Fruit fly (Drosophila melanogaster) whole organism, embryonic: ENCODE results near the gene CG15422.

Source experiments
- Awh ChIP-seq: fragments of 200-800 bp; sonication (Bioruptor generic); IDR thresholded peaks from 2 replicates; pipeline ENCODE4, ENCODE4 v1.3.6; 2022; ENCODE audit warnings: missing biosample characterization, missing genetic modification characterization
- C15 ChIP-seq: fragments of 200-800 bp; sonication (Bioruptor generic); IDR thresholded peaks from 3 replicates; pipeline ENCODE4 v1.3.6; 2022; ENCODE audit warnings: missing biosample characterization, missing genetic modification characterization
- CG10147 ChIP-seq: fragments of 200-800 bp; sonication (Bioruptor generic); optimal IDR thresholded peaks from 2 replicates; lab custom pipeline; 2019; ENCODE audit warnings: missing biosample characterization, mild to moderate bottlenecking, missing genetic modification characterization, moderate library complexity
- CG10209 ChIP-seq: fragments of 200-800 bp; sonication (Bioruptor generic); optimal IDR thresholded peaks from 3 replicates; lab custom pipeline; 2017; ENCODE audit warnings: missing biosample characterization, mild to moderate bottlenecking, missing genetic modification characterization, missing genetic modification reagents
- CG10274 ChIP-seq: fragments of 200-800 bp; sonication (Bioruptor generic); optimal IDR thresholded peaks from 3 replicates; lab custom pipeline; 2017; ENCODE audit warnings: missing biosample characterization, mild to moderate bottlenecking, missing genetic modification characterization
- CG11247 ChIP-seq: fragments of 200-800 bp; sonication (Bioruptor generic); IDR thresholded peaks from 2 replicates; pipeline ENCODE4 v1.3.6; 2022; ENCODE audit warnings: missing biosample characterization, missing genetic modification characterization
- CG11456 ChIP-seq: fragments of 200-800 bp; sonication (Bioruptor generic); IDR thresholded peaks from 3 replicates; pipeline ENCODE4 v1.3.6; 2022; ENCODE audit warnings: missing biosample characterization, missing genetic modification characterization
- CG11696 ChIP-seq: fragments of 200-800 bp; sonication (Bioruptor generic); IDR thresholded peaks from 2 replicates; pipeline ENCODE4 v1.3.6; 2022; ENCODE audit warnings: missing biosample characterization, missing genetic modification characterization
- CG11723 ChIP-seq: fragments of 200-800 bp; sonication (Bioruptor generic); optimal IDR thresholded peaks from 2 replicates; lab custom pipeline; 2017; ENCODE audit warnings: missing biosample characterization, mild to moderate bottlenecking, missing genetic modification characterization
- CG12769 ChIP-seq: fragments of 200-800 bp; sonication (Bioruptor generic); optimal IDR thresholded peaks from 2 replicates; lab custom pipeline; 2019; ENCODE audit warnings: missing biosample characterization, mild to moderate bottlenecking, missing genetic modification characterization, moderate library complexity
- CG14441 ChIP-seq: fragments of 200-800 bp; sonication (Bioruptor generic); IDR thresholded peaks from 2 replicates; pipeline ENCODE4 v1.3.6; 2022; ENCODE audit warnings: missing biosample characterization, missing genetic modification characterization
- CG14710 ChIP-seq: fragments of 200-800 bp; sonication (Bioruptor generic); optimal IDR thresholded peaks from 3 replicates; lab custom pipeline; 2019; ENCODE audit warnings: missing biosample characterization, mild to moderate bottlenecking, missing genetic modification characterization, moderate library complexity
- CG14860 ChIP-seq: fragments of 200-800 bp; sonication (Bioruptor generic); IDR thresholded peaks from 3 replicates; pipeline ENCODE4 v1.3.6; 2022; ENCODE audit warnings: missing biosample characterization, missing genetic modification characterization; ENCODE audit not compliant: partially characterized antibody
- CG17361 ChIP-seq: fragments of 200-800 bp; sonication (Bioruptor generic); IDR thresholded peaks from 3 replicates; pipeline ENCODE4 v1.3.6; 2022; ENCODE audit warnings: missing biosample characterization, missing genetic modification characterization
- CG17912 ChIP-seq: fragments of 200-800 bp; sonication (Bioruptor generic); optimal IDR thresholded peaks from 2 replicates; lab custom pipeline; 2018; ENCODE audit warnings: missing biosample characterization, mild to moderate bottlenecking, missing genetic modification characterization
- CG18599 ChIP-seq: fragments of 200-800 bp; sonication (Bioruptor generic); optimal IDR thresholded peaks from 3 replicates; lab custom pipeline; 2017; ENCODE audit warnings: missing biosample characterization, missing genetic modification characterization, mild to moderate bottlenecking, moderate library complexity, missing genetic modification reagents
- CG2678 ChIP-seq: fragments of 200-800 bp; sonication (Bioruptor generic); optimal IDR thresholded peaks from 3 replicates; lab custom pipeline; 2019; ENCODE audit warnings: missing biosample characterization, mild to moderate bottlenecking, missing genetic modification characterization, moderate library complexity
- CG30403 ChIP-seq: fragments of 200-800 bp; sonication (Bioruptor generic); optimal IDR thresholded peaks from 3 replicates; lab custom pipeline; 2016; ENCODE audit warnings: missing biosample characterization, missing genetic modification characterization
- CG3163 ChIP-seq: fragments of 200-800 bp; sonication (Bioruptor generic); optimal IDR thresholded peaks from 3 replicates; lab custom pipeline; 2016; ENCODE audit warnings: missing biosample characterization, missing genetic modification characterization
- CG3726 ChIP-seq: fragments of 200-800 bp; sonication (Bioruptor generic); IDR thresholded peaks from 3 replicates; pipeline ENCODE4, ENCODE4 v1.3.6; 2022; ENCODE audit warnings: missing biosample characterization, missing genetic modification characterization
- CG4707 ChIP-seq: fragments of 200-800 bp; sonication (Bioruptor generic); optimal IDR thresholded peaks from 2 replicates; lab custom pipeline; 2018; ENCODE audit warnings: missing biosample characterization, mild to moderate bottlenecking, missing genetic modification characterization, moderate library complexity
- CG6175 ChIP-seq: fragments of 200-800 bp; sonication (Bioruptor generic); IDR thresholded peaks from 3 replicates; pipeline ENCODE4 v1.3.6; 2022; ENCODE audit warnings: missing biosample characterization, missing genetic modification characterization
- CG7357 ChIP-seq: fragments of 200-800 bp; sonication (Bioruptor generic); IDR thresholded peaks from 3 replicates; pipeline ENCODE4 v1.3.6; 2022; ENCODE audit warnings: missing biosample characterization, missing genetic modification characterization
- CG8089 ChIP-seq: fragments of 200-800 bp; sonication (Bioruptor generic); optimal IDR thresholded peaks from 3 replicates; lab custom pipeline; 2016; ENCODE audit warnings: missing biosample characterization, missing genetic modification characterization
- CG8388 ChIP-seq: fragments of 200-800 bp; sonication (Bioruptor generic); optimal IDR thresholded peaks from 2 replicates; lab custom pipeline; 2019; ENCODE audit warnings: missing biosample characterization, mild to moderate bottlenecking, missing genetic modification characterization, moderate library complexity
- CG8478 ChIP-seq: fragments of >200 bp; optimal IDR thresholded peaks from 2 replicates; lab custom pipeline; 2018
- CG8924 ChIP-seq: fragments of 200-800 bp; optimal IDR thresholded peaks from 3 replicates; lab custom pipeline; 2019; ENCODE audit warnings: missing biosample characterization, mild to moderate bottlenecking, missing genetic modification characterization, moderate library complexity
- CG9437 ChIP-seq: fragments of 200-800 bp; sonication (Bioruptor generic); optimal IDR thresholded peaks from 2 replicates; lab custom pipeline; 2018; ENCODE audit warnings: missing biosample characterization, mild to moderate bottlenecking, missing genetic modification characterization
- CG9932 ChIP-seq: fragments of 200-800 bp; sonication (Bioruptor generic); IDR thresholded peaks from 2 replicates; pipeline ENCODE4 v1.3.6; 2022; ENCODE audit warnings: missing biosample characterization, missing genetic modification characterization
- Ets97D ChIP-seq: fragments of 200-800 bp; sonication (Bioruptor generic); optimal IDR thresholded peaks from 3 replicates; lab custom pipeline; 2016; ENCODE audit warnings: missing biosample characterization, missing genetic modification characterization
- GATAe ChIP-seq: fragments of 200-800 bp; sonication (Bioruptor generic); conservative IDR thresholded peaks from 2 replicates; pipeline ENCODE4 v1.3.6; 2022; ENCODE audit warnings: missing biosample characterization, missing genetic modification characterization
- HmgD ChIP-seq: fragments of 200-800 bp; sonication (Bioruptor generic); optimal IDR thresholded peaks from 3 replicates; lab custom pipeline; 2016; ENCODE audit warnings: missing biosample characterization, missing genetic modification characterization
- MESR4 ChIP-seq: fragments of 200-800 bp; sonication (Bioruptor generic); optimal IDR thresholded peaks from 2 replicates; lab custom pipeline; 2018; ENCODE audit warnings: missing biosample characterization, mild to moderate bottlenecking, missing genetic modification characterization, moderate library complexity
- Nf-YA ChIP-seq: fragments of 200-800 bp; sonication (Bioruptor generic); IDR thresholded peaks from 2 replicates; pipeline ENCODE4 v1.3.6; 2022; ENCODE audit warnings: missing biosample characterization, missing genetic modification characterization
- Pdp1 ChIP-seq, 2 experiments: fragments of 200-800 bp; sonication (Bioruptor generic); optimal IDR thresholded peaks; 3 replicates each; lab custom pipeline; 2016; ENCODE audit warnings: missing biosample characterization in 2 of 2, missing genetic modification characterization in 2 of 2, mild to moderate bottlenecking in 1 of 2, moderate library complexity in 1 of 2
- Sry-β ChIP-seq: fragments of 200-800 bp; sonication (Bioruptor generic); optimal IDR thresholded peaks from 2 replicates; lab custom pipeline; 2018; ENCODE audit warnings: missing biosample characterization, mild to moderate bottlenecking, missing genetic modification characterization, moderate library complexity
- Xrp1 ChIP-seq: fragments of 200-800 bp; sonication (Bioruptor generic); IDR thresholded peaks from 2 replicates; pipeline ENCODE4 v1.3.6; 2022; ENCODE audit warnings: missing biosample characterization, missing genetic modification characterization
- al ChIP-seq: fragments of 200-800 bp; sonication (Bioruptor generic); IDR thresholded peaks from 2 replicates; pipeline ENCODE4 v1.3.6; 2022; ENCODE audit warnings: missing biosample characterization, missing genetic modification characterization
- bab2 ChIP-seq: fragments of 200-800 bp; sonication (Bioruptor generic); optimal IDR thresholded peaks from 2 replicates; lab custom pipeline; 2016; ENCODE audit warnings: missing biosample characterization, missing genetic modification characterization
- crol ChIP-seq: fragments of 200-800 bp; sonication (Bioruptor generic); IDR thresholded peaks from 2 replicates; pipeline ENCODE4 v1.3.6; 2022; ENCODE audit warnings: missing biosample characterization, missing genetic modification characterization
- dimm ChIP-seq: fragments of 200-800 bp; sonication (Bioruptor generic); IDR thresholded peaks from 2 replicates; pipeline ENCODE4 v1.3.6; 2022; ENCODE audit warnings: missing biosample characterization, missing genetic modification characterization
- ems ChIP-seq: fragments of 200-800 bp; sonication (Bioruptor generic); optimal IDR thresholded peaks from 3 replicates; lab custom pipeline; 2016; ENCODE audit warnings: missing biosample characterization, missing genetic modification characterization
- maf-S ChIP-seq: fragments of 200-800 bp; sonication (Bioruptor generic); optimal IDR thresholded peaks from 2 replicates; lab custom pipeline; 2016; ENCODE audit warnings: missing biosample characterization, missing genetic modification characterization
- odd ChIP-seq: fragments of 200-800 bp; sonication (Bioruptor generic); optimal IDR thresholded peaks from 2 replicates; lab custom pipeline; 2017; ENCODE audit warnings: missing biosample characterization, mild to moderate bottlenecking, missing genetic modification characterization
- otp ChIP-seq: fragments of 200-800 bp; sonication (Bioruptor generic); IDR thresholded peaks from 3 replicates; pipeline ENCODE4, ENCODE4 v1.3.6; 2022; ENCODE audit warnings: missing biosample characterization, missing genetic modification characterization
- pzg ChIP-seq: fragments of 200-800 bp; sonication (Bioruptor generic); optimal IDR thresholded peaks from 3 replicates; lab custom pipeline; 2018; ENCODE audit warnings: missing biosample characterization, mild to moderate bottlenecking, missing genetic modification characterization, moderate library complexity
- seq ChIP-seq: fragments of 200-800 bp; sonication (Bioruptor generic); IDR thresholded peaks from 2 replicates; pipeline ENCODE4 v1.3.6; 2022; ENCODE audit warnings: missing biosample characterization, missing genetic modification characterization
- stc ChIP-seq: fragments of 200-800 bp; sonication (Bioruptor generic); IDR thresholded peaks from 2 replicates; pipeline ENCODE4 v1.3.6; 2022; ENCODE audit warnings: missing biosample characterization, missing genetic modification characterization
- tio ChIP-seq: fragments of 200-800 bp; sonication (Bioruptor generic); optimal IDR thresholded peaks from 2 replicates; lab custom pipeline; 2017; ENCODE audit warnings: missing biosample characterization, missing genetic modification characterization, inconsistent platforms
- vvl ChIP-seq: fragments of 200-800 bp; sonication (Bioruptor generic); IDR thresholded peaks from 2 replicates; pipeline ENCODE4 v1.3.6; 2022; ENCODE audit warnings: missing biosample characterization, missing genetic modification characterization
- wor ChIP-seq: fragments of 200-800 bp; sonication (Bioruptor generic); IDR thresholded peaks from 2 replicates; pipeline ENCODE4 v1.3.6; 2022; ENCODE audit warnings: missing biosample characterization, missing genetic modification characterization

CG15422 gene

dm6 chr2L:4021608-4022342 lies 17.0 kb downstream of the CG15422 start (continued):
- peak; percentile 47; the same call in 1 of the 2 replicates for TF ChIP-seq Xrp1 (GFP tag; lab: Robert Waterston, UW)
- no peak for TF ChIP-seq tio
- no peak for TF ChIP-seq CG7357 (GFP tag; lab: Robert Waterston, UW)
- no peak for TF ChIP-seq CG30403 (GFP tag; lab: Kevin White, UChicago)
- no peak for TF ChIP-seq bab2 (GFP tag; lab: Kevin White, UChicago)
- no peak for TF ChIP-seq CG8924
- TF ChIP-seq CG8089 (GFP tag; lab: Kevin White, UChicago): no peak
- no peak for TF ChIP-seq CG14860 (GFP tag; lab: Robert Waterston, UW)
- no peak for TF ChIP-seq CG4707
- no peak for TF ChIP-seq CG3163
- TF ChIP-seq vvl (GFP tag; lab: Robert Waterston, UW): no peak
- peak; percentile 11 for TF ChIP-seq CG2678 (tag; lab: Kevin White, UChicago)
- no peak for TF ChIP-seq CG9437 (GFP tag; lab: Kevin White, UChicago)
- no peak for TF ChIP-seq CG8478 (lab: Kevin White, UChicago)
- TF ChIP-seq Ets97D (GFP tag; lab: Kevin White, UChicago): no peak
- no peak for TF ChIP-seq C15
- TF ChIP-seq CG10274 (GFP tag; lab: Kevin White, UChicago): no peak
- TF ChIP-seq CG18599 (GFP tag; lab: Kevin White, UChicago): no peak
- peak; percentile 44; the same call in 1 of the 3 replicates for TF ChIP-seq CG17361 (GFP tag; lab: Robert Waterston, UW)
- TF ChIP-seq CG17912 (GFP tag; lab: Kevin White, UChicago): no peak
- peak; percentile 27 for TF ChIP-seq CG14710
- no peak for TF ChIP-seq odd (GFP tag; lab: Kevin White, UChicago)
- no peak for TF ChIP-seq CG10147 (GFP tag; lab: Kevin White, UChicago)
- no peak for TF ChIP-seq CG8388 (GFP tag; lab: Kevin White, UChicago)
- no peak for TF ChIP-seq Sry-β (GFP tag; lab: Kevin White, UChicago)
- TF ChIP-seq Nf-YA (GFP tag; lab: Robert Waterston, UW): no peak
- no peak for TF ChIP-seq CG6175
- TF ChIP-seq dimm (GFP tag; lab: Robert Waterston, UW): no peak
- TF ChIP-seq maf-S (GFP tag; lab: Kevin White, UChicago): no peak
- 0 out of 3 replicates have a peak, but pooled peaks have one; percentile 8 for TF ChIP-seq otp (GFP tag; lab: Robert Waterston, UW)
- TF ChIP-seq stc (GFP tag; lab: Robert Waterston, UW): no peak
- no peak for TF ChIP-seq seq (GFP tag; lab: Robert Waterston, UW)
- no peak for TF ChIP-seq CG12769 (tag; lab: Kevin White, UChicago)
- no peak for TF ChIP-seq HmgD (GFP tag; lab: Kevin White, UChicago)
- TF ChIP-seq CG10209 (GFP tag; lab: Kevin White, UChicago): no peak
- no peak for TF ChIP-seq MESR4 (GFP tag; lab: Kevin White, UChicago)
- no peak for TF ChIP-seq ems (GFP tag; lab: Kevin White, UChicago)
- TF ChIP-seq CG11723 (GFP tag; lab: Kevin White, UChicago): no peak
- no peak for TF ChIP-seq CG14441
- TF ChIP-seq Pdp1 (GFP tag; optimal IDR thresholded peaks at IDR 0.05; lab: Kevin White, UChicago): no peak
- no peak for TF ChIP-seq pzg
- TF ChIP-seq GATAe (GFP tag; lab: Robert Waterston, UW): no peak
- 0 out of 2 replicates have a peak, but pooled peaks have one; percentile 22 for TF ChIP-seq Awh
- TF ChIP-seq CG11696 (GFP tag; lab: Robert Waterston, UW): no peak
- no peak for TF ChIP-seq wor
- no peak for TF ChIP-seq CG11247 (GFP tag; lab: Robert Waterston, UW)
- no peak for TF ChIP-seq al (GFP tag; lab: Robert Waterston, UW)
- no peak for TF ChIP-seq crol
- no peak for TF ChIP-seq CG11456
- no peak for TF ChIP-seq CG3726 (GFP tag; lab: Robert Waterston, UW)
- TF ChIP-seq CG9932 (GFP tag; lab: Robert Waterston, UW): no peak
